Fruit fly (Drosophila melanogaster): ENCODE results near the gene gcm2.

Gene gcm2

dm6 chr2L:9616654-9617053 lies 8.3 kb downstream of the gcm2 start (continued):
- TF ChIP-seq CG4282 (GFP tag; optimal IDR thresholded peaks at IDR 0.05) (no peak), Oli (tag; optimal IDR thresholded peaks at IDR 0.05) (no peak), CG11696 (GFP tag; IDR thresholded peaks at IDR 0.05) (no peak), stwl (tag; optimal IDR thresholded peaks at IDR 0.05) (peak; percentile 71), CG10267 (tag; optimal IDR thresholded peaks at IDR 0.05) (peak; percentile 39), CG1832 (GFP tag; optimal IDR thresholded peaks at IDR 0.05) (no peak), CoRest (tag; optimal IDR thresholded peaks at IDR 0.05) (peak; percentile 55), Ssrp (tag; optimal IDR thresholded peaks at IDR 0.05) (no peak), bcd (GFP tag; optimal IDR thresholded peaks at IDR 0.05) (no peak), Taf1 (GFP tag; IDR thresholded peaks at IDR 0.05) (no peak), CG17568 (GFP tag; optimal IDR thresholded peaks at IDR 0.05) (peak; percentile 26), bowl (GFP tag; IDR thresholded peaks at IDR 0.05) (0 out of 2 replicates have a peak, but pooled peaks have one; percentile 13), sd (tag; optimal IDR thresholded peaks at IDR 0.05) (peak; percentile 28), lilli (GFP tag; optimal IDR thresholded peaks at IDR 0.05) (peak; percentile 63), Bdp1 (GFP tag; optimal IDR thresholded peaks at IDR 0.05) (peak; percentile 18), Vsx1 (GFP tag; optimal IDR thresholded peaks at IDR 0.05) (peak; percentile 29), CG6654 (GFP tag; optimal IDR thresholded peaks at IDR 0.05) (no peak), Doc2 (GFP tag; IDR thresholded peaks at IDR 0.05) (no peak), YL-1 (GFP tag; optimal IDR thresholded peaks at IDR 0.05) (peak; percentile 53), CG2889 (GFP tag; IDR thresholded peaks at IDR 0.05) (no peak), mld (GFP tag; IDR thresholded peaks at IDR 0.05; ENCODE audit: partially characterized antibody) (no peak), Hey (tag; optimal IDR thresholded peaks at IDR 0.05) (peak; percentile 21), NC2α (GFP tag; optimal IDR thresholded peaks at IDR 0.05) (peak; percentile 20), CG14965 (GFP tag; optimal IDR thresholded peaks at IDR 0.05; ENCODE audit: borderline replicate concordance) (no peak), CG10543 (GFP tag; optimal IDR thresholded peaks at IDR 0.05) (peak; percentile 76), Six4 (GFP tag; optimal IDR thresholded peaks at IDR 0.05) (no peak), Nf-YC (tag; optimal IDR thresholded peaks at IDR 0.05) (peak; percentile 21), HLH3B (GFP tag; IDR thresholded peaks at IDR 0.05) (peak; percentile 33; the same call in 1 of the 2 replicates), CG30020 (tag; optimal IDR thresholded peaks at IDR 0.05) (no peak), Usf (GFP tag; optimal IDR thresholded peaks at IDR 0.05) (no peak), sens (GFP tag) (peak; percentile 82), Ada2b (GFP tag; IDR thresholded peaks at IDR 0.05) (peak; percentile 53; the same call in 1 of the 2 replicates), ash1 (GFP tag; optimal IDR thresholded peaks at IDR 0.05) (no peak), CG11695 (GFP tag; IDR thresholded peaks at IDR 0.05) (peak; percentile 31; the same call in 1 of the 3 replicates), pnt (GFP tag; optimal IDR thresholded peaks at IDR 0.05) (peak; percentile 14), CG9876 (GFP tag; optimal IDR thresholded peaks at IDR 0.05) (no peak), fu2 (GFP tag; optimal IDR thresholded peaks at IDR 0.05) (peak; percentile 44), pfk (GFP tag; optimal IDR thresholded peaks at IDR 0.05) (no peak), CG6175 (GFP tag; IDR thresholded peaks at IDR 0.05) (no peak; the same call in 2 of the 3 replicates), rib (GFP tag; IDR thresholded peaks at IDR 0.05) (no peak), Ptx1 (GFP tag; IDR thresholded peaks at IDR 0.05) (peak; percentile 29; the same call in 1 of the 2 replicates), CG7928 (GFP tag; optimal IDR thresholded peaks at IDR 0.05) (no peak), unpg (GFP tag; optimal IDR thresholded peaks at IDR 0.05) (peak; percentile 11), seq (GFP tag; IDR thresholded peaks at IDR 0.05) (peak; percentile 63; the same call in 1 of the 2 replicates), oc (tag; optimal IDR thresholded peaks at IDR 0.05) (peak; percentile 37), CG13287 (GFP tag; IDR thresholded peaks at IDR 0.05; ENCODE audit: partially characterized antibody) (peak; percentile 84), CG12942 (GFP tag; optimal IDR thresholded peaks at IDR 0.05) (peak; percentile 20), Poxn (GFP tag; IDR thresholded peaks at IDR 0.05) (no peak), CG3838 (GFP tag; optimal IDR thresholded peaks at IDR 0.05) (peak; percentile 52), CG13624 (GFP tag; optimal IDR thresholded peaks at IDR 0.05) (peak; percentile 32), CG2120 (GFP tag; optimal IDR thresholded peaks at IDR 0.05) (peak; percentile 68)

Data from whole organism, embryonic.